Worm (Caenorhabditis elegans): ENCODE measurements around the gene C03A3.2.

C03A3.2 gene

ce11 chrX:11307056-11307455, 44.4 kb downstream of the C03A3.2 start, which contains the start of gene vhl-1:
Gene vhl-1, plus strand, starts transcription at chrX:11307356.
- no peak for TF ChIP-seq R02D3.7 (tag; optimal IDR thresholded peaks at IDR 0.05)
- no peak for TF ChIP-seq nhr-25 (tag; optimal IDR thresholded peaks at IDR 0.05)
- no peak for TF ChIP-seq lin-11 (tag; optimal IDR thresholded peaks at IDR 0.05)
- no peak for TF ChIP-seq nhr-23 (tag; optimal IDR thresholded peaks at IDR 0.05)
- no peak for TF ChIP-seq alr-1 (tag; optimal IDR thresholded peaks at IDR 0.05)
- no peak for TF ChIP-seq sem-4 (tag; optimal IDR thresholded peaks at IDR 0.05)
- no peak for TF ChIP-seq egl-27 (tag; optimal IDR thresholded peaks at IDR 0.05)
- TF ChIP-seq nhr-237 (tag; optimal IDR thresholded peaks at IDR 0.05): no peak
- no peak for TF ChIP-seq ceh-82 (tag; optimal IDR thresholded peaks at IDR 0.05)
- TF ChIP-seq nhr-21 (tag; optimal IDR thresholded peaks at IDR 0.05): no peak

ce11 chrX:11310285-11310838, 47.7 kb downstream of the C03A3.2 start, which contains the start of gene F08G12.5:
Gene F08G12.5, minus strand, starts transcription at chrX:11310285.
- TF ChIP-seq mab-5 (tag; optimal IDR thresholded peaks at IDR 0.05) (no peak), egl-27 (tag; optimal IDR thresholded peaks at IDR 0.05) (no peak), nhr-237 (tag; optimal IDR thresholded peaks at IDR 0.05) (no peak), elt-3 (tag; optimal IDR thresholded peaks at IDR 0.05) (no peak), sma-3 (GFP tag; optimal IDR thresholded peaks at IDR 0.05) (no peak), skn-1 (tag; optimal IDR thresholded peaks at IDR 0.05) (no peak), mbf-1 (tag; optimal IDR thresholded peaks at IDR 0.05) (no peak), aly-2 (tag; optimal IDR thresholded peaks at IDR 0.05) (no peak), C34F6.9 (tag; optimal IDR thresholded peaks at IDR 0.05) (peak; percentile 10), ztf-4 (tag; optimal IDR thresholded peaks at IDR 0.05) (no peak), sma-9 (GFP tag; optimal IDR thresholded peaks at IDR 0.05) (peak; percentile 4), sma-9 (tag; optimal IDR thresholded peaks at IDR 0.05) (no peak), F13H6.1 (tag; optimal IDR thresholded peaks at IDR 0.05) (no peak), dmd-4 (tag; optimal IDR thresholded peaks at IDR 0.05) (no peak), snpc-4 (tag; optimal IDR thresholded peaks at IDR 0.05) (no peak), nhr-12 (tag; optimal IDR thresholded peaks at IDR 0.05) (no peak), nhr-10 (tag; optimal IDR thresholded peaks at IDR 0.05) (no peak), sem-4 (tag; optimal IDR thresholded peaks at IDR 0.05) (no peak)

DNA sequence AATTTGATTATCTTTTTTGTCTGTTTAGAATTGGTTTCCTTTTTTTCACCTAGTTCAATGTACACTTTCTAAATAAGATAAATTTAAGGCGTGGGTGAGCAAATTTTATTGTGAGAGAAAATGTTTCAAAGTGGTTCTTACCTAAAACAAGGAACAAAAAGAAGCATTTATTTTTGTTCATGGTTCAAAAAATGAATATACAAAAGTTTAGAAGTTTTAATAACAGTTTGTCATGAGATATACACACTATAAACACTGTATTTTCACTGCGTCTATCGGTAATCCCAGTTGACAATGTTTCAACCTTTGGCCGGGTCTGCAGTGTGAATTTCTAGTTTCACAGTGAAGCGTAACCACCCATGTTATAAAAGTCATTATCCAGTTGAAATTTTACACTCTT, 52.7 kb downstream of the C03A3.2 start, which contains the start of gene F08G12.11:
F08G12.11 (minus strand) TSS at position 181 of the 400 bp plus-strand sequence.
- TF ChIP-seq ZK546.5 (tag; optimal IDR thresholded peaks at IDR 0.05): no peak
- no peak for TF ChIP-seq Y55F3AM.14 (GFP tag; optimal IDR thresholded peaks at IDR 0.05)
- no peak for TF ChIP-seq fos-1 (tag; optimal IDR thresholded peaks at IDR 0.05)
- TF ChIP-seq elt-3 (tag; optimal IDR thresholded peaks at IDR 0.05): no peak
- TF ChIP-seq unc-55 (GFP tag; optimal IDR thresholded peaks at IDR 0.05): no peak
- no peak for TF ChIP-seq ztf-11 (tag; optimal IDR thresholded peaks at IDR 0.05)
- no peak for TF ChIP-seq lsy-2 (tag; optimal IDR thresholded peaks at IDR 0.05)
- no peak for TF ChIP-seq dmd-4 (tag; optimal IDR thresholded peaks at IDR 0.05)
- no peak for TF ChIP-seq peb-1 (tag; optimal IDR thresholded peaks at IDR 0.05)
- TF ChIP-seq alr-1 (tag; optimal IDR thresholded peaks at IDR 0.05): no peak
- TF ChIP-seq nhr-12 (tag; optimal IDR thresholded peaks at IDR 0.05): no peak
- no peak for TF ChIP-seq lin-11 (tag; optimal IDR thresholded peaks at IDR 0.05)
- no peak for TF ChIP-seq ceh-82 (tag; optimal IDR thresholded peaks at IDR 0.05)
- TF ChIP-seq nhr-23 (tag; optimal IDR thresholded peaks at IDR 0.05): no peak
- TF ChIP-seq gmeb-1 (tag; optimal IDR thresholded peaks at IDR 0.05): no peak
- no peak for TF ChIP-seq nhr-10 (tag; optimal IDR thresholded peaks at IDR 0.05)
- TF ChIP-seq unc-62 (GFP tag; optimal IDR thresholded peaks at IDR 0.05): no peak
- no peak for TF ChIP-seq nhr-25 (tag; optimal IDR thresholded peaks at IDR 0.05)

Data from whole organism, L2 larva.